Worm (Caenorhabditis elegans) whole organism, L1 larva: Measurements from ENCODE around the gene alkb-1.
"Not testable (repeated sequence)": the region's sequence is repeated elsewhere in the genome, so short reads cannot be mapped to it uniquely, and the experiment has no call there.

ENCODE experiments used
- C34B4.2 ChIP-seq: sonication (generic microtip); optimal IDR thresholded peaks from 2 replicates; lab custom pipeline; 2017; ENCODE audit warnings: mild to moderate bottlenecking, missing genetic modification characterization, missing compliant biosample characterization
- ama-1 ChIP-seq: fragments of 150-350 bp; optimal IDR thresholded peaks from 2 replicates; lab custom pipeline; 2014
- ceh-82 ChIP-seq, 3 experiments: fragments of 150-350 bp in 1 of 3; sonication (generic microtip) in 2 of 3; optimal IDR thresholded peaks; 2 replicates each; lab custom pipeline; 2014 to 2017; ENCODE audit warnings: missing biosample characterization in 3 of 3, missing genetic modification characterization in 3 of 3
- ceh-88 ChIP-seq: fragments of 200-800 bp; sonication (Bioruptor generic); IDR thresholded peaks from 2 replicates; pipeline ENCODE4 v1.3.6; 2022; ENCODE audit warnings: missing genetic modification characterization, missing compliant biosample characterization
- dpl-1 ChIP-seq, 3 experiments: fragments of 150-350 bp in 2 of 3; sonication (generic microtip) in 1 of 3; optimal IDR thresholded peaks; 2 replicates each; lab custom pipeline; 2014 to 2017; ENCODE audit warnings: missing biosample characterization in 3 of 3, missing genetic modification characterization in 3 of 3, missing genetic modification reagents in 3 of 3
- fkh-4 ChIP-seq: sonication (generic microtip); optimal IDR thresholded peaks from 2 replicates; lab custom pipeline; 2016; ENCODE audit warnings: missing compliant biosample characterization, missing genetic modification characterization, borderline replicate concordance
- grh-1 ChIP-seq: fragments of 200-800 bp; sonication (Bioruptor generic); IDR thresholded peaks from 2 replicates; pipeline ENCODE4 v1.3.6; 2022; ENCODE audit warnings: missing genetic modification reagents, missing genetic modification characterization, missing compliant biosample characterization
- mab-9 ChIP-seq: fragments of 200-800 bp; sonication (Bioruptor generic); IDR thresholded peaks from 2 replicates; pipeline ENCODE4 v1.3.6; 2022; ENCODE audit warnings: missing genetic modification reagents, missing genetic modification characterization, missing compliant biosample characterization
- nhr-90 ChIP-seq: sonication (generic microtip); optimal IDR thresholded peaks from 2 replicates; lab custom pipeline; 2016; ENCODE audit warnings: mild to moderate bottlenecking, missing genetic modification characterization, missing compliant biosample characterization; ENCODE audit not compliant: poor library complexity
- rnt-1 ChIP-seq: sonication (generic microtip); optimal IDR thresholded peaks from 2 replicates; lab custom pipeline; 2016; ENCODE audit warnings: mild to moderate bottlenecking, missing genetic modification characterization, moderate library complexity, missing compliant biosample characterization
- skn-1 ChIP-seq: fragments of 150-350 bp; optimal IDR thresholded peaks from 2 replicates; lab custom pipeline; 2014; ENCODE audit warnings: missing biosample characterization, missing genetic modification characterization
- unc-130 ChIP-seq: fragments of 150-350 bp; optimal IDR thresholded peaks from 2 replicates; lab custom pipeline; 2017; ENCODE audit warnings: missing biosample characterization, missing genetic modification characterization, inconsistent platforms
- unc-98 ChIP-seq: fragments of 200-800 bp; sonication (Bioruptor generic); IDR thresholded peaks from 2 replicates; pipeline ENCODE4 v1.3.6; 2022; ENCODE audit warnings: missing genetic modification characterization, missing compliant biosample characterization
- xbp-1 ChIP-seq: sonication (generic microtip); optimal IDR thresholded peaks from 2 replicates; lab custom pipeline; 2016; ENCODE audit warnings: missing genetic modification characterization, missing compliant biosample characterization

alkb-1 gene

DNA sequence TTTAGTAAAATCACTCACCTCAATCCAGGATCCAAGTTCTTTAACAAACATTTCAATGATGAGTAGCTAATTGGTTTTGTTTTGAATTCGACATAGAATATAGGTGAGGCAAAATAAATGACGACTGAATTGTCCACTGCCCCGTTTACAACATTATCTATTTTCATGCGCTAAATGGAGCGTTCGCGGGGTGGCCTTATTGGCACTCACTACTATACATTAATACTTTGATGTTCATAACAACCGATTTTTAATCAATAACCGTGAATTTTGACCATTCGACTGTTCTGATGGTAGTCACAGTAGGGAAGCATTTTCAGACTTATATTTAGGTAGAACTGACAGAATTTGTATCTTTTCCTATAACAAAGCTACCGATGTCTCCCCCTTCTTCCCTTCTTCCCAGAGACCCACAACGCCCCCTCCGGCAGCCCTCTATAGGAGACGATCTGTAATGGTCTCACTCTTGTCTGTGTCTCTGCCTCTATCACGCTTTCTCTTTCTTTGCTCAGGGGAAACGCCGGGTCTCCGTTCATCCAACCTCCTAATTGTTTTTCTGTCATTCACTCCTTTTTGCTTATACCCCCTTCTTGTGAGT is 34.6 kb downstream of the alkb-1 start, which contains the start of gene Y51H7C.12:
Gene Y51H7C.12, minus strand, starts transcription at position 51 of the 598 bp plus-strand sequence.
- not testable (repeated sequence) for TF ChIP-seq unc-130 (tag; lab: Kevin White, UChicago); ceh-82 (tag; optimal IDR thresholded peaks at IDR 0.05; lab: Kevin White, UChicago); xbp-1 (tag; lab: Kevin White, UChicago)

- 0 out of 2 replicates have a peak, but pooled peaks have one; percentile 23 for TF ChIP-seq unc-98 (GFP tag; lab: Robert Waterston, UW)
- TF ChIP-seq, all 84 proteins: peak for 1; not testable (repeated sequence) for 83
Measured at ce11 chrII:1453707-1454106, 41.5 kb downstream of the alkb-1 start.

DNA sequence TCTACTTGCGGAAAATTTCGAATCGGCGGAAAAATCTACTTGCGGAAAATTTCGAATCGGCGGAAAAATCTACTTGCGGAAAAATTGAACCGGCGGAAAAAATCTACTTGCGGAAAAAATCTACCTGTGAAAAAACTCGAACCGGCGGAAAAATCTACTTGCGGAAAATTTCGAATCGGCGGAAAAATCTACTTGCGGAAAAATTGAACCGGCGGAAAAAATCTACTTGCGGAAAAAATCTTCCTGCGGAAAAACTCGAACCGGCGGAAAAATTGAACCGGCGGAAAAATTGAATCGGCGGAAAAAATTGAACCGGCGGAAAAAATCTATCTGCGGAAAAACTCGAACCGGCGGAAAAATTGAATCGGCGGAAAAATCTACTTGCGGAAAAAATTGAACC is 45.6 kb downstream of the alkb-1 start:
- TF ChIP-seq grh-1 (peak; percentile 39; the same call in 1 of the 2 replicates), mab-9 (GFP tag; lab: Robert Waterston, UW) (peak; percentile 69; the same call in 1 of the 2 replicates), ceh-88 (GFP tag; lab: Robert Waterston, UW) (peak; percentile 9; the same call in 1 of the 2 replicates)
- TF ChIP-seq, all 84 proteins: peak for 3; not testable (repeated sequence) for 81

ce11 chrII:1466448-1466847 is 54.2 kb downstream of the alkb-1 start, which contains the start of gene Y51H7C.13:
Gene Y51H7C.13 (minus strand): TSS chrII:1466548.
- TF ChIP-seq nhr-90: no peak
- TF ChIP-seq fkh-4 (tag; lab: Kevin White, UChicago): no peak
- TF ChIP-seq dpl-1 (GFP tag; optimal IDR thresholded peaks at IDR 0.05; lab: Kevin White, UChicago): no peak
- no peak for TF ChIP-seq ama-1 (lab: Kevin White, UChicago)

DNA sequence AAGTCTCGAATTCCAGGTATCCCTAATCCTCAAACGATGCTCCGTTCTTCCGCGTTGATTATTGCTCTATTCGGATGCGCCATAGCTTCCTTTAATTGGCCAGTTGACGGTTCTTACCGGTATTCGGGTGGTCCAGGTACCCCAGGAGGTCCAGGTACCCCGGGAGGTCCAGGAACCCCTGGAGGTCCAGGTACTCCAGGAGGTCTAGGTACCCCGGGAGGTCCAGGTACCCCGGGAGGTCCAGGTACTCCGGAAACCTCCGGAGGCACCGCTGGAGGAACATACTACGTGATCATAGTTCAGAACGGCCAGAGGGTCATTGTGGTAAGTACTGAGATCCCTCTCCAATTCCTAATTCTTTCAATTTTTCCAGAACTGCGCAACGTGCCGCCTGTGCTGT is 55.5 kb downstream of the alkb-1 start, which contains the start of gene Y51H7C.1:
Gene Y51H7C.1, plus strand, starts transcription at position 17 of the 400 bp plus-strand sequence.
- TF ChIP-seq C34B4.2, skn-1, rnt-1 (tag; lab: Kevin White, UChicago): not testable (repeated sequence)
